Fruit fly (Drosophila melanogaster) whole organism, embryonic: ENCODE measurements around the gene CG12680.

Experiments used
- ATbp ChIP-seq: fragments of 200-800 bp; sonication (Bioruptor generic); optimal IDR thresholded peaks from 2 replicates; lab custom pipeline; 2017; ENCODE audit warnings: missing biosample characterization, mild to moderate bottlenecking, missing genetic modification characterization, missing genetic modification reagents
- Adf1 ChIP-seq: fragments of 200-800 bp; sonication (Bioruptor generic); IDR thresholded peaks from 2 replicates; pipeline ENCODE4 v1.3.6; 2022; ENCODE audit warnings: missing biosample characterization, missing genetic modification characterization
- CG10267 ChIP-seq: fragments of 200-800 bp; sonication (Bioruptor generic); optimal IDR thresholded peaks from 2 replicates; lab custom pipeline; 2018; ENCODE audit warnings: missing biosample characterization, mild to moderate bottlenecking, missing genetic modification characterization, moderate library complexity
- CG10321 ChIP-seq: fragments of 200-800 bp; sonication (Bioruptor generic); IDR thresholded peaks from 2 replicates; pipeline ENCODE4 v1.3.6; 2022; ENCODE audit warnings: missing biosample characterization, missing genetic modification characterization
- CG11696 ChIP-seq: fragments of 200-800 bp; sonication (Bioruptor generic); IDR thresholded peaks from 2 replicates; pipeline ENCODE4 v1.3.6; 2022; ENCODE audit warnings: missing biosample characterization, missing genetic modification characterization
- CG12299 ChIP-seq: fragments of 200-800 bp; sonication (Bioruptor generic); optimal IDR thresholded peaks from 2 replicates; lab custom pipeline; 2018; ENCODE audit warnings: missing biosample characterization, mild to moderate bottlenecking, missing genetic modification characterization
- CG1233 ChIP-seq: fragments of 200-800 bp; sonication (Bioruptor generic); optimal IDR thresholded peaks from 4 replicates; lab custom pipeline; 2018; ENCODE audit warnings: missing biosample characterization, mild to moderate bottlenecking, missing genetic modification characterization
- CG12769 ChIP-seq: fragments of 200-800 bp; sonication (Bioruptor generic); optimal IDR thresholded peaks from 2 replicates; lab custom pipeline; 2019; ENCODE audit warnings: missing biosample characterization, mild to moderate bottlenecking, missing genetic modification characterization, moderate library complexity
- CG13424 ChIP-seq: fragments of 200-800 bp; sonication (Bioruptor generic); optimal IDR thresholded peaks from 2 replicates; lab custom pipeline; 2019; ENCODE audit warnings: missing biosample characterization, mild to moderate bottlenecking, missing genetic modification characterization, moderate library complexity
- CG14667 ChIP-seq: fragments of 200-800 bp; sonication (Bioruptor generic); IDR thresholded peaks from 2 replicates; pipeline ENCODE4 v1.3.6; 2022; ENCODE audit warnings: missing biosample characterization, missing genetic modification characterization
- CG15696 ChIP-seq: fragments of 200-800 bp; sonication (Bioruptor generic); optimal IDR thresholded peaks from 2 replicates; lab custom pipeline; 2019; ENCODE audit warnings: missing biosample characterization, mild to moderate bottlenecking, missing genetic modification characterization, moderate library complexity
- CG16779 ChIP-seq: fragments of 200-800 bp; sonication (Bioruptor generic); IDR thresholded peaks from 2 replicates; pipeline ENCODE4 v1.3.6; 2022; ENCODE audit warnings: missing biosample characterization, missing genetic modification characterization
- CG16813 ChIP-seq: fragments of 200-800 bp; sonication (Bioruptor generic); IDR thresholded peaks from 3 replicates; pipeline ENCODE4 v1.3.6; 2022; ENCODE audit warnings: missing biosample characterization, missing genetic modification characterization; ENCODE audit not compliant: partially characterized antibody
- CG2889 ChIP-seq: fragments of 200-800 bp; sonication (Bioruptor generic); IDR thresholded peaks from 3 replicates; pipeline ENCODE4 v1.3.6; 2022; ENCODE audit warnings: missing biosample characterization, missing genetic modification characterization
- CG3281 ChIP-seq: fragments of 200-800 bp; sonication (Bioruptor generic); optimal IDR thresholded peaks from 3 replicates; lab custom pipeline; 2017; ENCODE audit warnings: missing biosample characterization, mild to moderate bottlenecking, missing genetic modification characterization
- CG43689 ChIP-seq: fragments of 200-800 bp; sonication (Bioruptor generic); IDR thresholded peaks from 2 replicates; pipeline ENCODE4 v1.3.6; 2022; ENCODE audit warnings: missing biosample characterization, missing genetic modification characterization
- CG8290 ChIP-seq, 3 experiments: fragments of 200-800 bp; sonication (Bioruptor generic); optimal IDR thresholded peaks; 2 replicates each; lab custom pipeline; 2016 to 2019; ENCODE audit warnings: missing biosample characterization in 3 of 3, missing genetic modification characterization in 3 of 3, mild to moderate bottlenecking in 2 of 3, moderate library complexity in 1 of 3
- CG8388 ChIP-seq: fragments of 200-800 bp; sonication (Bioruptor generic); optimal IDR thresholded peaks from 2 replicates; lab custom pipeline; 2019; ENCODE audit warnings: missing biosample characterization, mild to moderate bottlenecking, missing genetic modification characterization, moderate library complexity
- CG9797 ChIP-seq: fragments of 200-800 bp; sonication (Bioruptor generic); optimal IDR thresholded peaks from 3 replicates; lab custom pipeline; 2018; ENCODE audit warnings: missing biosample characterization, mild to moderate bottlenecking, missing genetic modification characterization
- CG9817 ChIP-seq: fragments of 200-800 bp; sonication (Bioruptor generic); optimal IDR thresholded peaks from 2 replicates; lab custom pipeline; 2018; ENCODE audit warnings: missing biosample characterization, mild to moderate bottlenecking, missing genetic modification characterization, moderate library complexity
- CkIIα-i1 ChIP-seq: fragments of 200-800 bp; sonication (Bioruptor generic); IDR thresholded peaks from 2 replicates; pipeline ENCODE4 v1.3.6; 2022; ENCODE audit warnings: missing biosample characterization, missing genetic modification characterization
- CoRest ChIP-seq: fragments of 200-800 bp; sonication (Bioruptor generic); optimal IDR thresholded peaks from 3 replicates; lab custom pipeline; 2018; ENCODE audit warnings: missing biosample characterization, mild to moderate bottlenecking, missing genetic modification characterization, moderate library complexity
- D ChIP-seq, 2 experiments: fragments of 200-800 bp in 1 of 2; fragments of >200 bp in 1 of 2; sonication (Bioruptor generic) in 1 of 2; optimal IDR thresholded peaks; 2 replicates in 1 of 2; 3 replicates in 1 of 2; lab custom pipeline; 2017; ENCODE audit warnings: mild to moderate bottlenecking in 1 of 2, missing biosample characterization in 1 of 2, missing genetic modification characterization in 1 of 2, missing genetic modification reagents in 1 of 2
- Drgx ChIP-seq: fragments of 200-800 bp; sonication (Bioruptor generic); IDR thresholded peaks from 2 replicates; pipeline ENCODE4 v1.3.6; 2022; ENCODE audit warnings: missing biosample characterization, missing genetic modification characterization
- Hr3 ChIP-seq: fragments of 200-800 bp; sonication (Bioruptor generic); optimal IDR thresholded peaks from 3 replicates; lab custom pipeline; 2016; ENCODE audit warnings: missing biosample characterization, missing genetic modification characterization
- MBD-R2 ChIP-seq: fragments of 200-800 bp; sonication (Bioruptor generic); IDR thresholded peaks from 2 replicates; pipeline ENCODE4 v1.3.6; 2022; ENCODE audit warnings: missing biosample characterization, missing genetic modification characterization
- Nf-YA ChIP-seq: fragments of 200-800 bp; sonication (Bioruptor generic); IDR thresholded peaks from 2 replicates; pipeline ENCODE4 v1.3.6; 2022; ENCODE audit warnings: missing biosample characterization, missing genetic modification characterization
- Oaz ChIP-seq: fragments of 200-800 bp; sonication (Bioruptor generic); IDR thresholded peaks from 2 replicates; pipeline ENCODE4 v1.3.6; 2022; ENCODE audit warnings: missing biosample characterization, missing genetic modification characterization
- Optix ChIP-seq: fragments of 200-800 bp; sonication (Bioruptor generic); IDR thresholded peaks from 3 replicates; pipeline ENCODE4 v1.3.6; 2022; ENCODE audit warnings: missing biosample characterization, missing genetic modification characterization
- Side ChIP-seq: fragments of 200-800 bp; sonication (Bioruptor generic); optimal IDR thresholded peaks from 2 replicates; lab custom pipeline; 2016; ENCODE audit warnings: missing biosample characterization, missing genetic modification characterization
- amos ChIP-seq: fragments of 200-800 bp; sonication (Bioruptor generic); IDR thresholded peaks from 2 replicates; pipeline ENCODE4 v1.3.6; 2022; ENCODE audit warnings: missing biosample characterization, missing genetic modification characterization; ENCODE audit not compliant: partially characterized antibody
- cad ChIP-seq: fragments of >200 bp; optimal IDR thresholded peaks from 2 replicates; lab custom pipeline; 2017; ENCODE audit warnings: missing biosample characterization, missing genetic modification characterization
- chm ChIP-seq: fragments of 200-800 bp; sonication (Bioruptor generic); IDR thresholded peaks from 2 replicates; pipeline ENCODE4 v1.3.6; 2022; ENCODE audit warnings: missing biosample characterization, missing genetic modification characterization
- da ChIP-seq: fragments of 200-800 bp; sonication (Bioruptor generic); optimal IDR thresholded peaks from 2 replicates; lab custom pipeline; 2016; ENCODE audit warnings: missing biosample characterization, missing genetic modification characterization
- grau ChIP-seq: fragments of 200-800 bp; optimal IDR thresholded peaks from 3 replicates; lab custom pipeline; 2019; ENCODE audit warnings: missing biosample characterization, mild to moderate bottlenecking, missing genetic modification characterization, moderate library complexity
- jing ChIP-seq: fragments of 200-800 bp; sonication (Bioruptor generic); optimal IDR thresholded peaks from 2 replicates; lab custom pipeline; 2018; ENCODE audit warnings: missing biosample characterization, mild to moderate bottlenecking, missing genetic modification characterization
- ken ChIP-seq: fragments of 200-800 bp; sonication (Bioruptor generic); IDR thresholded peaks from 3 replicates; pipeline ENCODE4 v1.3.6; 2022; ENCODE audit warnings: missing biosample characterization, missing genetic modification characterization
- peb ChIP-seq: fragments of 200-800 bp; sonication (Bioruptor generic); IDR thresholded peaks from 2 replicates; pipeline ENCODE4 v1.3.6; 2022; ENCODE audit warnings: missing biosample characterization, missing genetic modification characterization
- pita ChIP-seq: fragments of 200-800 bp; sonication (Bioruptor generic); optimal IDR thresholded peaks from 2 replicates; lab custom pipeline; 2017; ENCODE audit warnings: missing biosample characterization, mild to moderate bottlenecking, missing genetic modification characterization
- pros ChIP-seq: fragments of 200-800 bp; sonication (Bioruptor generic); optimal IDR thresholded peaks from 3 replicates; lab custom pipeline; 2019; ENCODE audit warnings: missing biosample characterization, mild to moderate bottlenecking, missing genetic modification characterization, moderate library complexity
- repo ChIP-seq: fragments of 200-800 bp; sonication (Bioruptor generic); optimal IDR thresholded peaks from 2 replicates; lab custom pipeline; 2016; ENCODE audit warnings: missing biosample characterization, missing genetic modification characterization
- salm ChIP-seq: fragments of 200-800 bp; sonication (Bioruptor generic); optimal IDR thresholded peaks from 2 replicates; lab custom pipeline; 2018; ENCODE audit warnings: missing biosample characterization, mild to moderate bottlenecking, missing genetic modification characterization
- scrt ChIP-seq: fragments of 200-800 bp; sonication (Bioruptor generic); optimal IDR thresholded peaks from 2 replicates; lab custom pipeline; 2018; ENCODE audit warnings: missing biosample characterization, mild to moderate bottlenecking, missing genetic modification characterization, moderate library complexity
- so ChIP-seq: fragments of 200-800 bp; sonication (Bioruptor generic); IDR thresholded peaks from 3 replicates; pipeline ENCODE4 v1.3.6; 2022; ENCODE audit warnings: missing biosample characterization, missing genetic modification characterization
- sr ChIP-seq: fragments of 200-800 bp; sonication (Bioruptor generic); IDR thresholded peaks from 3 replicates; pipeline ENCODE4 v1.3.6; 2022; ENCODE audit warnings: missing biosample characterization, missing genetic modification characterization

The CG12680 gene

dm6 chrX:5040098-5040497 is 42.9 kb downstream of the CG12680 start (continued):
- TF ChIP-seq scrt (no peak), CG13424 (tag; lab: Kevin White, UChicago) (no peak)

dm6 chrX:5041525-5042454 is 44.5 kb downstream of the CG12680 start:
- TF ChIP-seq CG13424 (tag; lab: Kevin White, UChicago) = peak; percentile 60
- TF ChIP-seq CG12769 (tag; lab: Kevin White, UChicago) = peak; percentile 59
- peak; percentile 63 for TF ChIP-seq CoRest (tag; lab: Kevin White, UChicago)
- peak; percentile 32 for TF ChIP-seq Hr3 (GFP tag; lab: Kevin White, UChicago)
- peak; percentile 65; the same call in 1 of the 2 replicates for TF ChIP-seq chm (GFP tag; lab: Robert Waterston, UW)
- TF ChIP-seq Side (GFP tag; lab: Kevin White, UChicago) = peak; percentile 10
- TF ChIP-seq grau (tag; lab: Kevin White, UChicago) = peak; percentile 73
- no peak for TF ChIP-seq pita (GFP tag; lab: Kevin White, UChicago)
- TF ChIP-seq CG12299 = no peak
- TF ChIP-seq CG43689 (GFP tag; lab: Robert Waterston, UW) = 0 out of 2 replicates have a peak, but pooled peaks have one; percentile 9
- no peak for TF ChIP-seq repo (GFP tag; lab: Kevin White, UChicago)
- TF ChIP-seq Nf-YA = peak; percentile 70
- no peak for TF ChIP-seq CG8290 (GFP tag; optimal IDR thresholded peaks at IDR 0.05; lab: Kevin White, UChicago)
- TF ChIP-seq CG8290 (tag; optimal IDR thresholded peaks at IDR 0.05; lab: Kevin White, UChicago) = peak in 1 of 2 experiments; percentile 8
- TF ChIP-seq CG9817 (tag; lab: Kevin White, UChicago) = peak; percentile 57
- TF ChIP-seq pros = no peak
- TF ChIP-seq amos (GFP tag; lab: Robert Waterston, UW) = no peak
- TF ChIP-seq so (GFP tag; lab: Robert Waterston, UW) = peak; percentile 79
- TF ChIP-seq CG16813 (GFP tag; lab: Robert Waterston, UW) = no peak
- TF ChIP-seq CG10321 (GFP tag; lab: Robert Waterston, UW) = 0 out of 2 replicates have a peak, but pooled peaks have one; percentile 35
- TF ChIP-seq CkIIα-i1 = no peak
- TF ChIP-seq peb (GFP tag; lab: Robert Waterston, UW) = 0 out of 2 replicates have a peak, but pooled peaks have one; percentile 16
- TF ChIP-seq jing (GFP tag; lab: Kevin White, UChicago) = peak; percentile 2
- no peak for TF ChIP-seq da
- TF ChIP-seq MBD-R2 (GFP tag; lab: Robert Waterston, UW) = peak; percentile 41; the same call in 1 of the 2 replicates
- TF ChIP-seq Drgx (GFP tag; lab: Robert Waterston, UW) = peak; percentile 86
- TF ChIP-seq salm (tag; lab: Kevin White, UChicago) = no peak
- TF ChIP-seq CG1233 (GFP tag; lab: Kevin White, UChicago) = peak; percentile 41
- TF ChIP-seq cad (GFP tag; lab: Kevin White, UChicago) = no peak
- peak; percentile 55; the same call in 2 of the 3 replicates for TF ChIP-seq ken (GFP tag; lab: Robert Waterston, UW)
- TF ChIP-seq CG16779 (GFP tag; lab: Robert Waterston, UW) = no peak; the same call in 1 of the 2 replicates
- TF ChIP-seq Oaz (GFP tag; lab: Robert Waterston, UW) = peak; percentile 79
- TF ChIP-seq sr (GFP tag; lab: Robert Waterston, UW) = no peak
- peak; percentile 33 for TF ChIP-seq CG10267 (tag; lab: Kevin White, UChicago)
- TF ChIP-seq CG3281 (GFP tag; lab: Kevin White, UChicago) = peak; percentile 64
- peak; percentile 73 for TF ChIP-seq CG2889
- no peak for TF ChIP-seq CG9797 (GFP tag; lab: Kevin White, UChicago)
- TF ChIP-seq Adf1 = peak; percentile 44
- no peak for TF ChIP-seq CG15696 (tag; lab: Kevin White, UChicago)
- peak; percentile 27; the same call in 1 of the 3 replicates for TF ChIP-seq Optix (GFP tag; lab: Robert Waterston, UW)
- peak; percentile 36 for TF ChIP-seq CG8388 (GFP tag; lab: Kevin White, UChicago)
- TF ChIP-seq CG14667 = peak; percentile 65
- TF ChIP-seq ATbp (GFP tag; lab: Kevin White, UChicago) = peak; percentile 18
- TF ChIP-seq CG11696 (GFP tag; lab: Robert Waterston, UW) = peak; percentile 18; the same call in 1 of the 2 replicates
- no peak for TF ChIP-seq D (optimal IDR thresholded peaks at IDR 0.05; lab: Kevin White, UChicago)
- no peak for TF ChIP-seq D (GFP tag; optimal IDR thresholded peaks at IDR 0.05; lab: Kevin White, UChicago)
